Worm (Caenorhabditis elegans) whole organism, early embryonic: ENCODE measurements around the gene C49C8.3.

Experiments
- B0310.2 ChIP-seq: sonication (generic microtip); optimal IDR thresholded peaks from 2 replicates; lab custom pipeline; 2016; ENCODE audit warnings: mild to moderate bottlenecking, missing genetic modification characterization, missing compliant biosample characterization
- F13C5.2 ChIP-seq: sonication (generic microtip); optimal IDR thresholded peaks from 2 replicates; lab custom pipeline; 2017; ENCODE audit warnings: mild to moderate bottlenecking, missing genetic modification characterization, inconsistent platforms, missing compliant biosample characterization
- aly-1 ChIP-seq: sonication (generic microtip); optimal IDR thresholded peaks from 2 replicates; lab custom pipeline; 2016; ENCODE audit warnings: missing genetic modification characterization, missing compliant biosample characterization
- ama-1 ChIP-seq: fragments of 150-350 bp; optimal IDR thresholded peaks from 2 replicates; lab custom pipeline; 2014
- ceh-13 ChIP-seq: fragments of 200-800 bp; sonication (Bioruptor generic); optimal IDR thresholded peaks from 2 replicates; lab custom pipeline; 2018; ENCODE audit warnings: mild to moderate bottlenecking, missing genetic modification characterization, missing compliant biosample characterization
- ceh-36 ChIP-seq: sonication (generic microtip); optimal IDR thresholded peaks from 2 replicates; lab custom pipeline; 2016; ENCODE audit warnings: missing genetic modification characterization, inconsistent platforms, missing compliant biosample characterization
- ets-7 ChIP-seq: sonication (generic microtip); optimal IDR thresholded peaks from 2 replicates; lab custom pipeline; 2016; ENCODE audit warnings: missing genotype, missing genetic modification characterization, missing compliant biosample characterization
- flt-1 ChIP-seq: fragments of 200-800 bp; sonication (Bioruptor generic); IDR thresholded peaks from 2 replicates; pipeline ENCODE4 v1.3.6; 2022; ENCODE audit warnings: missing genetic modification characterization, missing compliant biosample characterization
- hmbx-1 ChIP-seq: sonication (generic microtip); optimal IDR thresholded peaks from 2 replicates; lab custom pipeline; 2016; ENCODE audit warnings: mild to moderate bottlenecking, missing genetic modification characterization, missing compliant biosample characterization
- hmg-4 ChIP-seq: fragments of 200-800 bp; sonication (Bioruptor generic); optimal IDR thresholded peaks from 2 replicates; lab custom pipeline; 2018; ENCODE audit warnings: mild to moderate bottlenecking, missing genetic modification characterization, missing compliant biosample characterization
- hnd-1 ChIP-seq: sonication (generic microtip); optimal IDR thresholded peaks from 2 replicates; lab custom pipeline; 2016; ENCODE audit warnings: missing genetic modification characterization, missing compliant biosample characterization
- pes-1 ChIP-seq: fragments of 200-800 bp; sonication (Bioruptor generic); IDR thresholded peaks from 2 replicates; pipeline ENCODE4 v1.3.6; 2022; ENCODE audit warnings: missing genetic modification reagents, missing genetic modification characterization, missing compliant biosample characterization
- scrt-1 ChIP-seq: fragments of 200-800 bp; sonication (Bioruptor generic); IDR thresholded peaks from 2 replicates; pipeline ENCODE4 v1.3.6; 2022; ENCODE audit warnings: missing genetic modification characterization, missing compliant biosample characterization
- sea-1 ChIP-seq: fragments of 200-800 bp; sonication (Bioruptor generic); conservative IDR thresholded peaks from 2 replicates; pipeline ENCODE4 v1.3.6; 2022; ENCODE audit warnings: missing genetic modification characterization, missing compliant biosample characterization
- tbx-11 ChIP-seq: fragments of 200-800 bp; sonication (Bioruptor generic); IDR thresholded peaks from 2 replicates; pipeline ENCODE4 v1.3.6; 2022; ENCODE audit warnings: missing genetic modification characterization, missing compliant biosample characterization
- tbx-37 ChIP-seq: fragments of 200-800 bp; sonication (Bioruptor generic); conservative IDR thresholded peaks from 2 replicates; pipeline ENCODE4 v1.3.6; 2022; ENCODE audit warnings: missing genetic modification reagents, missing genetic modification characterization, missing compliant biosample characterization
- tra-4 ChIP-seq: sonication (generic microtip); optimal IDR thresholded peaks from 2 replicates; lab custom pipeline; 2017; ENCODE audit warnings: missing genetic modification characterization, missing compliant biosample characterization

Gene C49C8.3

ce11 chrIV:8651835-8652234 is 7.3 kb downstream of the C49C8.3 start, which contains the start of gene C49C8.8:
Gene C49C8.8, plus strand, starts transcription at chrIV:8652135.
- TF ChIP-seq ama-1 (no peak), tbx-11 (GFP tag; lab: Robert Waterston, UW) (no peak), aly-1 (tag; lab: Kevin White, UChicago) (no peak), hmbx-1 (no peak), pes-1 (GFP tag; lab: Robert Waterston, UW) (no peak), ceh-13 (no peak), tra-4 (no peak), sea-1 (GFP tag; lab: Robert Waterston, UW) (no peak), ets-7 (no peak), hmg-4 (no peak), tbx-37 (GFP tag; lab: Robert Waterston, UW) (no peak), flt-1 (GFP tag; lab: Robert Waterston, UW) (no peak), hnd-1 (no peak), B0310.2 (tag; lab: Kevin White, UChicago) (no peak), scrt-1 (GFP tag; lab: Robert Waterston, UW) (no peak), ceh-36 (tag; lab: Kevin White, UChicago) (no peak), F13C5.2 (tag; lab: Kevin White, UChicago) (no peak)

- TF ChIP-seq aly-1 (tag; lab: Kevin White, UChicago), result no peak
- TF ChIP-seq F13C5.2 (tag; lab: Kevin White, UChicago), result no peak
- TF ChIP-seq pes-1 (GFP tag; lab: Robert Waterston, UW), result no peak
- no peak for TF ChIP-seq hmg-4
- no peak for TF ChIP-seq ceh-36 (tag; lab: Kevin White, UChicago)
- TF ChIP-seq tra-4, result no peak
- TF ChIP-seq tbx-37 (GFP tag; lab: Robert Waterston, UW), result no peak
- TF ChIP-seq sea-1 (GFP tag; lab: Robert Waterston, UW), result no peak
- no peak for TF ChIP-seq B0310.2 (tag; lab: Kevin White, UChicago)
- TF ChIP-seq scrt-1 (GFP tag; lab: Robert Waterston, UW), result no peak
- TF ChIP-seq tbx-11 (GFP tag; lab: Robert Waterston, UW), result no peak
- TF ChIP-seq hnd-1, result no peak
- TF ChIP-seq ama-1, result no peak
- TF ChIP-seq ceh-13, result no peak
- TF ChIP-seq flt-1 (GFP tag; lab: Robert Waterston, UW), result no peak
- TF ChIP-seq hmbx-1, result no peak
Measured at ce11 chrIV:8653592-8653991, 9.1 kb downstream of the C49C8.3 start, which contains the start of gene C49C8.5. Gene C49C8.5, minus strand, starts transcription at chrIV:8653664.

DNA sequence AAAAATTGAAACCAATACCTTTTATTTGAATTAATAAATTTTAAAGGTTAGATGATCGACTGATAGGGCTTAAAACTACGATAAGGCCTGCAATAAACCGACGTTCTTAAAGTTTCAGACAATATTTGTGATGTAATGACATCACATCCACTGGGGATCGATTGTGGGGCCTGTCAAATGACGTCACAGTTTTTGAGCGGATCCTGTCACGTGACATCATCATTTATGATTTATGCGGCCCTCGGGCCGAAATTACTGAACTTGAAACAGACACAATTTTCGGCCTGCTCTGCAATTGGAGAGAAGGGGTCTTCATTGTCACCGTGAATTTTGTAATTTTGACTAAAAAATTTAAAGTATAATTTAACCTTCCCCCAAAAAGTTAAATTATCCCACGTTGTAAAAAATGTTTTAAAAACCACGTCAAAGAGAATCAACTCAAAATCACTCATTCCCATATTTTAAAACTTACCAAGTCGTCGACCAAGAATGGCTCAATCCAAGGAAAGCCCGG is 9.6 kb downstream of the C49C8.3 start, which contains the start of gene C49C8.1:
C49C8.1 (plus strand) TSS at position 464 of the 514 bp plus-strand sequence.
- TF ChIP-seq flt-1 (GFP tag; lab: Robert Waterston, UW), result no peak
- TF ChIP-seq hnd-1, result no peak
- no peak for TF ChIP-seq pes-1 (GFP tag; lab: Robert Waterston, UW)
- no peak for TF ChIP-seq B0310.2 (tag; lab: Kevin White, UChicago)
- no peak for TF ChIP-seq ets-7
- TF ChIP-seq hmbx-1, result no peak
- TF ChIP-seq F13C5.2 (tag; lab: Kevin White, UChicago), result no peak
- no peak for TF ChIP-seq ceh-13
- no peak for TF ChIP-seq tra-4
- no peak for TF ChIP-seq ceh-36 (tag; lab: Kevin White, UChicago)
- TF ChIP-seq scrt-1 (GFP tag; lab: Robert Waterston, UW), result no peak
- no peak for TF ChIP-seq tbx-37 (GFP tag; lab: Robert Waterston, UW)
- TF ChIP-seq hmg-4, result no peak
- TF ChIP-seq tbx-11 (GFP tag; lab: Robert Waterston, UW), result no peak
- no peak for TF ChIP-seq sea-1 (GFP tag; lab: Robert Waterston, UW)
- TF ChIP-seq aly-1 (tag; lab: Kevin White, UChicago), result no peak

ce11 chrIV:8658122-8658521 is 13.6 kb downstream of the C49C8.3 start, which contains the start of gene C49C8.6:
Gene C49C8.6, minus strand, starts transcription at chrIV:8658222.
- TF ChIP-seq aly-1 (tag; lab: Kevin White, UChicago) (no peak), B0310.2 (tag; lab: Kevin White, UChicago) (no peak), hnd-1 (no peak), hmbx-1 (no peak), tra-4 (no peak), scrt-1 (GFP tag; lab: Robert Waterston, UW) (no peak), flt-1 (GFP tag; lab: Robert Waterston, UW) (no peak), ceh-13 (no peak), F13C5.2 (tag; lab: Kevin White, UChicago) (no peak), hmg-4 (no peak), tbx-11 (GFP tag; lab: Robert Waterston, UW) (no peak), ama-1 (no peak), ets-7 (no peak), ceh-36 (tag; lab: Kevin White, UChicago) (no peak), tbx-37 (GFP tag; lab: Robert Waterston, UW) (no peak), sea-1 (GFP tag; lab: Robert Waterston, UW) (no peak), pes-1 (GFP tag; lab: Robert Waterston, UW) (no peak)

ce11 chrIV:8665778-8666177 is 21.2 kb downstream of the C49C8.3 start:
- TF ChIP-seq ceh-13, result no peak
- no peak for TF ChIP-seq hnd-1
- TF ChIP-seq tra-4, result no peak
- no peak for TF ChIP-seq hmg-4

DNA sequence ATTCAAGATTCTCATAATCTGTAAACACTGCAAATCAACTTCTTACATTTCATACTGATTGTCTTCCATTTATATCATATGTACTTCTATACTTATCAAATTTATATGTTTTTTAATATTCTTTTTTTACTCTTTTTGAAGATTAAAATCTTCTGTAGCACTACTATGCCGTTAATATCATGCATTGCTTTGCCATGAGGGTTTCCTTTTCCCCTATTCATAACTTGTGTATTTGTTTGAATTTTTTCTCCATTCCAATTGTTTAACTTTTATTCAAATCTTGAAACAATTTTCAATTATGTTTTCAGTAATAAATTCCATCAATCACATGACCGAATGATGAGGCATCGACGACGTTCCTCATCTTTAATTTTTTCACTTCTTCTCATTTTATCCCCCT is 24.1 kb downstream of the C49C8.3 start, which contains the start of gene cdh-5:
cdh-5 (plus strand) TSS at position 301 of the 400 bp plus-strand sequence.
- TF ChIP-seq ama-1 (no peak), scrt-1 (GFP tag; lab: Robert Waterston, UW) (no peak), aly-1 (tag; lab: Kevin White, UChicago) (no peak), tbx-11 (GFP tag; lab: Robert Waterston, UW) (no peak), hmg-4 (no peak), hmbx-1 (no peak), B0310.2 (tag; lab: Kevin White, UChicago) (no peak), hnd-1 (no peak), ets-7 (no peak)

ce11 chrIV:8673733-8674375 is 29.3 kb downstream of the C49C8.3 start:
- no peak for TF ChIP-seq ceh-13
- TF ChIP-seq tbx-37 (GFP tag; lab: Robert Waterston, UW), result no peak
- TF ChIP-seq pes-1 (GFP tag; lab: Robert Waterston, UW), result no peak
- TF ChIP-seq B0310.2 (tag; lab: Kevin White, UChicago), result no peak
- TF ChIP-seq ama-1, result no peak
- TF ChIP-seq hnd-1, result no peak
- TF ChIP-seq sea-1 (GFP tag; lab: Robert Waterston, UW), result no peak
- no peak for TF ChIP-seq aly-1 (tag; lab: Kevin White, UChicago)
- TF ChIP-seq ets-7, result no peak
- no peak for TF ChIP-seq scrt-1 (GFP tag; lab: Robert Waterston, UW)
- TF ChIP-seq tbx-11 (GFP tag; lab: Robert Waterston, UW), result no peak
- TF ChIP-seq hmbx-1, result no peak
- TF ChIP-seq tra-4, result no peak
